Fruit fly (Drosophila melanogaster) whole organism: ENCODE measurements around the gene Catsup.

Experiments used
- CG8478 ChIP-seq: fragments of >200 bp; optimal IDR thresholded peaks from 2 replicates; lab custom pipeline; 2018; ENCODE audit warnings: inconsistent platforms
- pan ChIP-seq: fragments of >200 bp; optimal IDR thresholded peaks from 2 replicates; lab custom pipeline; 2017
- psq ChIP-seq: fragments of >200 bp; optimal IDR thresholded peaks from 2 replicates; lab custom pipeline; 2017
- usp ChIP-seq: fragments of >200 bp; optimal IDR thresholded peaks from 2 replicates; lab custom pipeline; 2017; ENCODE audit warnings: missing biosample characterization, missing genetic modification characterization, mixed read lengths

DNA sequence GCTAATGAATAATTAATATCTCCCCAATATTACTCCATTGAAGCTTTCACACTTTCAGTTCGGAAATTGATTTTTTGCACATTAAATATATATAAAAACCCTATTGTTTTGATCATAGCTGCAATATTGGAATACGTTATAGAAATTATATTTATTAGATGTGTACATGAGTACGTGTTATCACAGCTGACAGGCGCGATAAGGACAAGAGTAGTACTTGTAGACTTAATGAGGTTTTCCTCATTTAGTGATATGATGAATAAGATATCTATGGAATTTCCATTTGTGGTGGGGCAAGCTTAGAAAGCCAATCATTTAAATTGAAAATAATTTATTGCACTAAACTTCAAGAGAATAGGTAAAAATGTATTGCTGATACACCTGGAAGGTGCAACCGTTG lies 39.2 kb upstream of the Catsup start:
- no peak for TF ChIP-seq psq (lab: Kevin White, UChicago)
- no peak for TF ChIP-seq usp
- no peak for TF ChIP-seq CG8478 (lab: Kevin White, UChicago)
- no peak for TF ChIP-seq pan
